Fruit fly (Drosophila melanogaster) whole organism, embryonic: ENCODE measurements around the gene Ald2.
A peak's percentile ranks its signal among the peaks of the same experiment; 100 is the strongest.

Experiments
- Aef1 ChIP-seq: fragments of 200-800 bp; sonication (Bioruptor generic); IDR thresholded peaks from 3 replicates; pipeline ENCODE4 v1.3.6; 2022; ENCODE audit warnings: missing biosample characterization, missing genetic modification characterization
- Atf-2 ChIP-seq: fragments of 200-800 bp; sonication (Bioruptor generic); optimal IDR thresholded peaks from 2 replicates; lab custom pipeline; 2016; ENCODE audit warnings: missing biosample characterization, missing genetic modification characterization
- CG11504 ChIP-seq: fragments of 200-800 bp; sonication (Bioruptor generic); optimal IDR thresholded peaks from 3 replicates; lab custom pipeline; 2019; ENCODE audit warnings: missing biosample characterization, mild to moderate bottlenecking, missing genetic modification characterization, moderate library complexity
- CG11696 ChIP-seq: fragments of 200-800 bp; sonication (Bioruptor generic); IDR thresholded peaks from 2 replicates; pipeline ENCODE4 v1.3.6; 2022; ENCODE audit warnings: missing biosample characterization, missing genetic modification characterization
- CG12071 ChIP-seq: fragments of 200-800 bp; sonication (Bioruptor generic); optimal IDR thresholded peaks from 3 replicates; lab custom pipeline; 2018; ENCODE audit warnings: missing biosample characterization, mild to moderate bottlenecking, missing genetic modification characterization
- CG17385 ChIP-seq: fragments of 200-800 bp; sonication (Bioruptor generic); optimal IDR thresholded peaks from 3 replicates; lab custom pipeline; 2018; ENCODE audit warnings: missing biosample characterization, mild to moderate bottlenecking, missing genetic modification characterization
- CG18011 ChIP-seq: fragments of 200-800 bp; sonication (Bioruptor generic); optimal IDR thresholded peaks from 2 replicates; lab custom pipeline; 2017; ENCODE audit warnings: missing biosample characterization, missing genetic modification characterization, mild to moderate bottlenecking, moderate library complexity, missing genotype
- CG18599 ChIP-seq: fragments of 200-800 bp; sonication (Bioruptor generic); optimal IDR thresholded peaks from 3 replicates; lab custom pipeline; 2017; ENCODE audit warnings: missing biosample characterization, missing genetic modification characterization, mild to moderate bottlenecking, moderate library complexity, missing genetic modification reagents
- CG3407 ChIP-seq: fragments of 200-800 bp; sonication (Bioruptor generic); optimal IDR thresholded peaks from 2 replicates; lab custom pipeline; 2018; ENCODE audit warnings: missing biosample characterization, mild to moderate bottlenecking, missing genetic modification characterization
- CG34376 ChIP-seq: fragments of 200-800 bp; sonication (Bioruptor generic); optimal IDR thresholded peaks from 2 replicates; lab custom pipeline; 2018; ENCODE audit warnings: missing biosample characterization, mild to moderate bottlenecking, missing genetic modification characterization
- CG5245 ChIP-seq: fragments of 200-800 bp; sonication (Bioruptor generic); optimal IDR thresholded peaks from 3 replicates; lab custom pipeline; 2016; ENCODE audit warnings: missing biosample characterization, missing genetic modification characterization
- CG6272 ChIP-seq: fragments of 200-800 bp; sonication (Bioruptor generic); IDR thresholded peaks from 2 replicates; pipeline ENCODE4 v1.3.6; 2022; ENCODE audit warnings: missing biosample characterization, missing genetic modification characterization
- CG7786 ChIP-seq: fragments of 200-800 bp; sonication (Bioruptor generic); optimal IDR thresholded peaks from 2 replicates; lab custom pipeline; 2016; ENCODE audit warnings: missing biosample characterization, missing genetic modification characterization
- Camta ChIP-seq: fragments of 200-800 bp; sonication (Bioruptor generic); optimal IDR thresholded peaks from 2 replicates; lab custom pipeline; 2016; ENCODE audit warnings: missing biosample characterization, missing genetic modification characterization
- Doc2 ChIP-seq: fragments of 200-800 bp; sonication (Bioruptor generic); IDR thresholded peaks from 2 replicates; pipeline ENCODE4 v1.3.6; 2022; ENCODE audit warnings: missing biosample characterization, missing genetic modification characterization
- Fer2 ChIP-seq: fragments of 200-800 bp; sonication (Bioruptor generic); optimal IDR thresholded peaks from 2 replicates; lab custom pipeline; 2018; ENCODE audit warnings: missing biosample characterization, mild to moderate bottlenecking, missing genetic modification characterization, moderate library complexity
- HLH54F ChIP-seq: fragments of 200-800 bp; sonication (Bioruptor generic); optimal IDR thresholded peaks from 3 replicates; lab custom pipeline; 2016; ENCODE audit warnings: missing biosample characterization, missing genetic modification characterization
- Hr78 ChIP-seq, 2 experiments: fragments of 200-800 bp in 1 of 2; fragments of >200 bp in 1 of 2; sonication (Bioruptor generic) in 1 of 2; optimal IDR thresholded peaks; 2 replicates each; lab custom pipeline; 2017 to 2019; ENCODE audit warnings: missing biosample characterization in 2 of 2, missing genetic modification characterization in 2 of 2, mild to moderate bottlenecking in 1 of 2, moderate library complexity in 1 of 2
- Lhr ChIP-seq: fragments of 200-800 bp; sonication (Bioruptor generic); optimal IDR thresholded peaks from 3 replicates; lab custom pipeline; 2017; ENCODE audit warnings: mild to moderate bottlenecking, missing biosample characterization, missing genetic modification reagents, missing genetic modification characterization
- MTF-1 ChIP-seq: fragments of 200-800 bp; sonication (Bioruptor generic); optimal IDR thresholded peaks from 2 replicates; lab custom pipeline; 2018; ENCODE audit warnings: missing biosample characterization, mild to moderate bottlenecking, missing genetic modification characterization, borderline replicate concordance
- Meics ChIP-seq: fragments of 200-800 bp; sonication (Bioruptor generic); optimal IDR thresholded peaks from 2 replicates; lab custom pipeline; 2017; ENCODE audit warnings: missing biosample characterization, mild to moderate bottlenecking, missing genetic modification characterization
- NC2α ChIP-seq: fragments of 200-800 bp; sonication (Bioruptor generic); optimal IDR thresholded peaks from 2 replicates; lab custom pipeline; 2016; ENCODE audit warnings: missing biosample characterization, missing genetic modification characterization
- al ChIP-seq: fragments of 200-800 bp; sonication (Bioruptor generic); IDR thresholded peaks from 2 replicates; pipeline ENCODE4 v1.3.6; 2022; ENCODE audit warnings: missing biosample characterization, missing genetic modification characterization
- ato ChIP-seq: fragments of 200-800 bp; sonication (Bioruptor generic); IDR thresholded peaks from 2 replicates; pipeline ENCODE4 v1.3.6; 2022; ENCODE audit warnings: missing biosample characterization, missing genetic modification characterization; ENCODE audit not compliant: partially characterized antibody
- bbx ChIP-seq: fragments of 200-800 bp; sonication (Bioruptor generic); IDR thresholded peaks from 2 replicates; pipeline ENCODE4 v1.3.6; 2022; ENCODE audit warnings: missing biosample characterization, missing genetic modification characterization; ENCODE audit not compliant: partially characterized antibody
- bsh ChIP-seq, 2 experiments: fragments of 200-800 bp; sonication (Bioruptor generic); optimal IDR thresholded peaks; 2 replicates each; lab custom pipeline; 2017 to 2018; ENCODE audit warnings: mild to moderate bottlenecking in 2 of 2, missing biosample characterization in 2 of 2, missing genetic modification characterization in 2 of 2, moderate library complexity in 1 of 2
- ems ChIP-seq: fragments of 200-800 bp; sonication (Bioruptor generic); optimal IDR thresholded peaks from 3 replicates; lab custom pipeline; 2016; ENCODE audit warnings: missing biosample characterization, missing genetic modification characterization
- en ChIP-seq: fragments of 200-800 bp; sonication (Bioruptor generic); optimal IDR thresholded peaks from 2 replicates; lab custom pipeline; 2016; ENCODE audit warnings: missing biosample characterization, missing genetic modification characterization
- esg ChIP-seq: fragments of 200-800 bp; sonication (Bioruptor generic); conservative IDR thresholded peaks from 2 replicates; pipeline ENCODE4 v1.3.6; 2022; ENCODE audit warnings: missing biosample characterization, missing genetic modification characterization
- exex ChIP-seq: fragments of 200-800 bp; sonication (Bioruptor generic); optimal IDR thresholded peaks from 4 replicates; lab custom pipeline; 2018; ENCODE audit warnings: missing biosample characterization, mild to moderate bottlenecking, missing genetic modification characterization, moderate library complexity
- fru ChIP-seq: fragments of >200 bp; optimal IDR thresholded peaks from 2 replicates; lab custom pipeline; 2017
- ftz-f1 ChIP-seq: fragments of 200-800 bp; sonication (Bioruptor generic); optimal IDR thresholded peaks from 2 replicates; lab custom pipeline; 2016; ENCODE audit warnings: missing biosample characterization, missing genetic modification characterization
- fu2 ChIP-seq: fragments of 200-800 bp; sonication (Bioruptor generic); optimal IDR thresholded peaks from 2 replicates; lab custom pipeline; 2016; ENCODE audit warnings: missing biosample characterization, missing genetic modification characterization
- gt ChIP-seq: fragments of 200-800 bp; sonication (Bioruptor generic); IDR thresholded peaks from 2 replicates; pipeline ENCODE4 v1.3.6; 2022; ENCODE audit warnings: missing biosample characterization, missing genetic modification characterization
- her ChIP-seq: fragments of 200-800 bp; sonication (Bioruptor generic); optimal IDR thresholded peaks from 2 replicates; lab custom pipeline; 2016; ENCODE audit warnings: missing biosample characterization, missing genetic modification characterization
- hth ChIP-seq: fragments of >200 bp; optimal IDR thresholded peaks from 2 replicates; lab custom pipeline; 2017; ENCODE audit warnings: inconsistent platforms
- knrl ChIP-seq: fragments of 200-800 bp; sonication (Bioruptor generic); IDR thresholded peaks from 3 replicates; pipeline ENCODE4 v1.3.6; 2022; ENCODE audit warnings: missing biosample characterization, missing genetic modification characterization; ENCODE audit not compliant: partially characterized antibody
- lola ChIP-seq, 3 experiments: fragments of >200 bp in 2 of 3; fragments of 200-800 bp in 1 of 3; sonication (Bioruptor generic) in 1 of 3; optimal IDR thresholded peaks; 2 replicates each; lab custom pipeline; 2017 to 2019; ENCODE audit warnings: missing biosample characterization in 3 of 3, missing genetic modification characterization in 3 of 3, mild to moderate bottlenecking in 1 of 3, moderate library complexity in 1 of 3
- luna ChIP-seq: fragments of 200-800 bp; sonication (Bioruptor generic); optimal IDR thresholded peaks from 2 replicates; lab custom pipeline; 2016; ENCODE audit warnings: missing biosample characterization, missing genetic modification characterization
- maf-S ChIP-seq: fragments of 200-800 bp; sonication (Bioruptor generic); optimal IDR thresholded peaks from 2 replicates; lab custom pipeline; 2016; ENCODE audit warnings: missing biosample characterization, missing genetic modification characterization
- odd ChIP-seq: fragments of 200-800 bp; sonication (Bioruptor generic); optimal IDR thresholded peaks from 2 replicates; lab custom pipeline; 2017; ENCODE audit warnings: missing biosample characterization, mild to moderate bottlenecking, missing genetic modification characterization
- pan ChIP-seq, 4 experiments: fragments of >200 bp in 3 of 4; fragments of 200-800 bp in 1 of 4; sonication (Bioruptor generic) in 1 of 4; optimal IDR thresholded peaks in 3 of 4; IDR thresholded peaks in 1 of 4; 2 replicates each; pipeline versions ENCODE4 v1.3.6 to Lab custom; 2017 to 2022; ENCODE audit warnings: missing biosample characterization in 2 of 4, missing genetic modification characterization in 2 of 4, mixed read lengths in 1 of 4
- slbo ChIP-seq: fragments of 200-800 bp; sonication (Bioruptor generic); IDR thresholded peaks from 2 replicates; pipeline ENCODE4 v1.3.6; 2022; ENCODE audit warnings: missing biosample characterization, missing genetic modification characterization
- tna ChIP-seq: fragments of 200-800 bp; sonication (Bioruptor generic); IDR thresholded peaks from 2 replicates; pipeline ENCODE4 v1.3.6; 2022; ENCODE audit warnings: missing biosample characterization, missing genetic modification characterization; ENCODE audit not compliant: partially characterized antibody
- unpg ChIP-seq: fragments of 200-800 bp; sonication (Bioruptor generic); optimal IDR thresholded peaks from 3 replicates; lab custom pipeline; 2018; ENCODE audit warnings: missing biosample characterization, mild to moderate bottlenecking, missing genetic modification characterization, moderate library complexity
- usp ChIP-seq: fragments of >200 bp; optimal IDR thresholded peaks from 2 replicates; lab custom pipeline; 2017; ENCODE audit warnings: missing biosample characterization, missing genetic modification characterization
- wek ChIP-seq: fragments of 200-800 bp; sonication (Bioruptor generic); optimal IDR thresholded peaks from 3 replicates; lab custom pipeline; 2018; ENCODE audit warnings: missing biosample characterization, mild to moderate bottlenecking, missing genetic modification characterization, moderate library complexity
- zen2 ChIP-seq: fragments of 200-800 bp; sonication (Bioruptor generic); IDR thresholded peaks from 3 replicates; pipeline ENCODE4 v1.3.6; 2022; ENCODE audit warnings: missing biosample characterization, missing genetic modification characterization; ENCODE audit not compliant: partially characterized antibody

The Ald2 gene

DNA sequence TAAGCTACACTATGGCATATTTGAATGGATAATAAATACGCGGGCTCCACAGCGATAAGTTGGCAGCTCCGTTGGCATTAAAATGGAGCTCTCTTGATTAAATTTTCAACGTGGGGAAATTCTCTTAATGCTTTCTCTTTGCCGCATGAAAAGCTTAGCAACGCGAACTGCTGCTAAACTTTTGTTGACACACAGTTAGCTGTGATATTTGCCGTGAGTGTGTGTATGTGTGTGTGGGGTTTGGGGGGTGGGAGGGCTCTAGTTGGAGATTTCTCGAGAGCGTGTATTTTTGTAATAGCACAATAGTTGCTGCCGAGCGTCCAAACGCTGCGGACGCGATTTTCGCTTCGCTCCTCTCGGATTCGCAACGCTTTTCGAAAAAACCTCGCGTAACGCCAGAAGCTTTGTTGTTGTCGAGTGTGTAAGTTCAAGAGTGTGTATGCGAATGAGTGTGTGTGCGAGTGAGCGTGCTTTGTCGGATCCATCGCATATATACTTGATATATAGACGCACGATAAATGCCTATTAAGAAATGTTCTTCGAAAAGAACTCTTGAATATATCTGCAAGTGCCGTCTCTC is 47.4 kb downstream of the Ald2 start, which contains the start of gene CG5455 (continued):
- TF ChIP-seq maf-S = peak; percentile 2
- peak; percentile 51 for TF ChIP-seq slbo (GFP tag; lab: Robert Waterston, UW)
- 0 out of 2 replicates have a peak, but pooled peaks have one; percentile 19 for TF ChIP-seq CG11696 (GFP tag; lab: Robert Waterston, UW)
- 0 out of 2 replicates have a peak, but pooled peaks have one; percentile 13 for TF ChIP-seq CG6272 (GFP tag; lab: Robert Waterston, UW)
- TF ChIP-seq Aef1 (GFP tag; lab: Robert Waterston, UW) = peak; percentile 51; the same call in 2 of the 3 replicates
- no peak for TF ChIP-seq gt (GFP tag; lab: Robert Waterston, UW)
- peak in 1 of 2 experiments; percentile 40 for TF ChIP-seq Hr78 (GFP tag; optimal IDR thresholded peaks at IDR 0.05; lab: Kevin White, UChicago)
- peak; percentile 17 for TF ChIP-seq fu2 (GFP tag; lab: Kevin White, UChicago)
- TF ChIP-seq Atf-2 (GFP tag; lab: Kevin White, UChicago) = peak; percentile 2
- TF ChIP-seq Camta = no peak
- TF ChIP-seq MTF-1 (GFP tag; lab: Kevin White, UChicago) = peak; percentile 67
- no peak for TF ChIP-seq Fer2 (tag; lab: Kevin White, UChicago)
- no peak; the same call in 2 of the 3 replicates for TF ChIP-seq knrl (GFP tag; lab: Robert Waterston, UW)
- no peak for TF ChIP-seq hth (lab: Kevin White, UChicago)
- TF ChIP-seq al (GFP tag; lab: Robert Waterston, UW) = 0 out of 2 replicates have a peak, but pooled peaks have one; percentile 31
- TF ChIP-seq bbx = peak; percentile 70; the same call in 1 of the 2 replicates
- TF ChIP-seq Lhr (GFP tag; lab: Kevin White, UChicago) = no peak
- no peak for TF ChIP-seq HLH54F (GFP tag; lab: Kevin White, UChicago)
- TF ChIP-seq exex = peak; percentile 35
- TF ChIP-seq en = no peak
- TF ChIP-seq pan (optimal IDR thresholded peaks at IDR 0.05; lab: Kevin White, UChicago) = no peak
- TF ChIP-seq pan (GFP tag; optimal IDR thresholded peaks at IDR 0.05 in 1 of 2, IDR thresholded peaks at IDR 0.05 in 1 of 2) = peak in 1 of 2 experiments; percentile 62
- TF ChIP-seq odd = peak; percentile 42
- TF ChIP-seq CG5245 = no peak
- TF ChIP-seq CG11504 (tag; lab: Kevin White, UChicago) = peak; percentile 75
- peak; percentile 39 for TF ChIP-seq unpg
- peak; percentile 58 for TF ChIP-seq Meics (GFP tag; lab: Kevin White, UChicago)
- TF ChIP-seq CG18011 = peak; percentile 11
- TF ChIP-seq CG7786 (GFP tag; lab: Kevin White, UChicago) = no peak
- peak; percentile 72 for TF ChIP-seq wek (GFP tag; lab: Kevin White, UChicago)
- no peak for TF ChIP-seq esg (GFP tag; lab: Robert Waterston, UW)
- no peak for TF ChIP-seq ems (GFP tag; lab: Kevin White, UChicago)
- peak; percentile 57; the same call in 1 of the 3 replicates for TF ChIP-seq zen2 (GFP tag; lab: Robert Waterston, UW)
- TF ChIP-seq CG34376 (GFP tag; lab: Kevin White, UChicago) = peak; percentile 93
- TF ChIP-seq tna (GFP tag; lab: Robert Waterston, UW) = peak; percentile 64; the same call in 1 of the 2 replicates
- TF ChIP-seq her (GFP tag; lab: Kevin White, UChicago) = peak; percentile 33
- peak; percentile 85 for TF ChIP-seq CG12071 (GFP tag; lab: Kevin White, UChicago)
- TF ChIP-seq lola (GFP tag; optimal IDR thresholded peaks at IDR 0.05; lab: Kevin White, UChicago) = no peak
- peak; percentile 38 for TF ChIP-seq luna (GFP tag; lab: Kevin White, UChicago)
- 0 out of 2 replicates have a peak, but pooled peaks have one; percentile 28 for TF ChIP-seq ato
- TF ChIP-seq CG18599 (GFP tag; lab: Kevin White, UChicago) = peak; percentile 64
- TF ChIP-seq fru (lab: Kevin White, UChicago) = no peak
- TF ChIP-seq ftz-f1 = peak; percentile 81
- no peak for TF ChIP-seq CG3407 (GFP tag; lab: Kevin White, UChicago)
- peak; percentile 16 to 65 for TF ChIP-seq bsh (GFP tag; optimal IDR thresholded peaks at IDR 0.05; lab: Kevin White, UChicago)
- TF ChIP-seq CG17385 (GFP tag; lab: Kevin White, UChicago) = peak; percentile 55
- no peak for TF ChIP-seq NC2α (GFP tag; lab: Kevin White, UChicago)
- TF ChIP-seq Doc2 = no peak
- TF ChIP-seq usp = no peak
